Worm (Caenorhabditis elegans): ENCODE data around the gene Y39A3A.2.
"Not testable (repeated sequence)": the region's sequence is repeated elsewhere in the genome, so short reads cannot be mapped to it uniquely, and the experiment has no call there.

Y39A3A.2 gene

ce11 chrIII:2089453-2089852 lies 32.0 kb upstream of the Y39A3A.2 start:
- TF ChIP-seq ztf-29 (GFP tag; IDR thresholded peaks at IDR 0.05) (no peak), tab-1 (GFP tag; IDR thresholded peaks at IDR 0.05) (no peak), ztf-23 (GFP tag; IDR thresholded peaks at IDR 0.05) (no peak), klf-2 (GFP tag; conservative IDR thresholded peaks at IDR 0.05) (no peak), med-1 (GFP tag; optimal IDR thresholded peaks at IDR 0.05; ENCODE audit: insufficient read depth) (no peak), flt-1 (GFP tag; IDR thresholded peaks at IDR 0.05) (no peak), cog-1 (tag; optimal IDR thresholded peaks at IDR 0.05) (no peak), T22C8.4 (GFP tag; IDR thresholded peaks at IDR 0.05) (no peak), ref-1 (GFP tag; conservative IDR thresholded peaks at IDR 0.05) (no peak)

- TF ChIP-seq ztf-29 (GFP tag; IDR thresholded peaks at IDR 0.05) (no peak), ref-1 (GFP tag; conservative IDR thresholded peaks at IDR 0.05) (no peak), flt-1 (GFP tag; IDR thresholded peaks at IDR 0.05) (no peak), med-1 (GFP tag; optimal IDR thresholded peaks at IDR 0.05; ENCODE audit: insufficient read depth) (no peak), T22C8.4 (GFP tag; IDR thresholded peaks at IDR 0.05) (no peak), cog-1 (tag; optimal IDR thresholded peaks at IDR 0.05) (no peak), klf-2 (GFP tag; conservative IDR thresholded peaks at IDR 0.05) (no peak)
Measured at ce11 chrIII:2084829-2085228, 27.4 kb upstream of the Y39A3A.2 start.

ce11 chrIII:2082519-2082918 lies 25.0 kb upstream of the Y39A3A.2 start, which contains the start of gene cpt-3:
Gene cpt-3 (plus strand): TSS chrIII:2082819.
- TF ChIP-seq med-1 (GFP tag; optimal IDR thresholded peaks at IDR 0.05; ENCODE audit: insufficient read depth); ztf-23 (GFP tag; IDR thresholded peaks at IDR 0.05); T22C8.4 (GFP tag; IDR thresholded peaks at IDR 0.05): not testable (repeated sequence)

- TF ChIP-seq ref-1 (GFP tag; conservative IDR thresholded peaks at IDR 0.05) (no peak), tab-1 (GFP tag; IDR thresholded peaks at IDR 0.05) (no peak), flt-1 (GFP tag; IDR thresholded peaks at IDR 0.05) (no peak), klf-2 (GFP tag; conservative IDR thresholded peaks at IDR 0.05) (no peak), ztf-29 (GFP tag; IDR thresholded peaks at IDR 0.05) (no peak), T22C8.4 (GFP tag; IDR thresholded peaks at IDR 0.05) (no peak), ztf-23 (GFP tag; IDR thresholded peaks at IDR 0.05) (no peak)
Measured at ce11 chrIII:2076546-2077134, 19.2 kb upstream of the Y39A3A.2 start, which contains the start of gene Y39A3A.4. Gene Y39A3A.4 (minus strand): TSS chrIII:2076596.

- TF ChIP-seq ztf-29 (GFP tag; IDR thresholded peaks at IDR 0.05) (no peak), ref-1 (GFP tag; conservative IDR thresholded peaks at IDR 0.05) (no peak)
Measured at ce11 chrIII:2068248-2068647, 10.8 kb upstream of the Y39A3A.2 start, which contains the start of gene Y39A3A.3. Gene Y39A3A.3 (minus strand): TSS chrIII:2068348.

- TF ChIP-seq ztf-23 (GFP tag; IDR thresholded peaks at IDR 0.05) = no peak
- TF ChIP-seq ref-1 (GFP tag; conservative IDR thresholded peaks at IDR 0.05) = no peak
- no peak for TF ChIP-seq T22C8.4 (GFP tag; IDR thresholded peaks at IDR 0.05)
- no peak for TF ChIP-seq ztf-29 (GFP tag; IDR thresholded peaks at IDR 0.05)
- no peak for TF ChIP-seq tab-1 (GFP tag; IDR thresholded peaks at IDR 0.05)
- TF ChIP-seq med-1 (GFP tag; optimal IDR thresholded peaks at IDR 0.05; ENCODE audit: insufficient read depth) = no peak
- TF ChIP-seq flt-1 (GFP tag; IDR thresholded peaks at IDR 0.05) = no peak
- no peak for TF ChIP-seq klf-2 (GFP tag; conservative IDR thresholded peaks at IDR 0.05)
- TF ChIP-seq cog-1 (tag; optimal IDR thresholded peaks at IDR 0.05) = no peak
Measured at ce11 chrIII:2060857-2061256, 3.4 kb upstream of the Y39A3A.2 start, which contains the start of gene ins-16. Gene ins-16 (minus strand): TSS chrIII:2060957.

ce11 chrIII:2060068-2060467 lies 2.6 kb upstream of the Y39A3A.2 start:
- no peak for TF ChIP-seq ref-1 (GFP tag; conservative IDR thresholded peaks at IDR 0.05)
- TF ChIP-seq ztf-29 (GFP tag; IDR thresholded peaks at IDR 0.05) = no peak

- TF ChIP-seq med-1 (GFP tag; optimal IDR thresholded peaks at IDR 0.05; ENCODE audit: insufficient read depth) = no peak
- TF ChIP-seq klf-2 (GFP tag; conservative IDR thresholded peaks at IDR 0.05) = no peak
- TF ChIP-seq flt-1 (GFP tag; IDR thresholded peaks at IDR 0.05) = no peak
- no peak for TF ChIP-seq tab-1 (GFP tag; IDR thresholded peaks at IDR 0.05)
- no peak for TF ChIP-seq cog-1 (tag; optimal IDR thresholded peaks at IDR 0.05)
- TF ChIP-seq ztf-23 (GFP tag; IDR thresholded peaks at IDR 0.05) = no peak
- no peak for TF ChIP-seq ztf-29 (GFP tag; IDR thresholded peaks at IDR 0.05)
- no peak for TF ChIP-seq ref-1 (GFP tag; conservative IDR thresholded peaks at IDR 0.05)
- no peak for TF ChIP-seq T22C8.4 (GFP tag; IDR thresholded peaks at IDR 0.05)
Measured at ce11 chrIII:2054084-2054483, 3.4 kb downstream of the Y39A3A.2 start, which contains the start of gene M01E10.3. Gene M01E10.3 (minus strand): TSS chrIII:2054184.

- TF ChIP-seq T22C8.4 (GFP tag; IDR thresholded peaks at IDR 0.05) (no peak), ztf-23 (GFP tag; IDR thresholded peaks at IDR 0.05) (no peak), ref-1 (GFP tag; conservative IDR thresholded peaks at IDR 0.05) (no peak), tab-1 (GFP tag; IDR thresholded peaks at IDR 0.05) (no peak), klf-2 (GFP tag; conservative IDR thresholded peaks at IDR 0.05) (no peak), ztf-29 (GFP tag; IDR thresholded peaks at IDR 0.05) (no peak), cog-1 (tag; optimal IDR thresholded peaks at IDR 0.05) (no peak), med-1 (GFP tag; optimal IDR thresholded peaks at IDR 0.05; ENCODE audit: insufficient read depth) (no peak), flt-1 (GFP tag; IDR thresholded peaks at IDR 0.05) (no peak)
Measured at ce11 chrIII:2053433-2053832, 4.0 kb downstream of the Y39A3A.2 start.

ce11 chrIII:2050494-2050893 lies 7.0 kb downstream of the Y39A3A.2 start:
- TF ChIP-seq cog-1 (tag; optimal IDR thresholded peaks at IDR 0.05) (no peak), klf-2 (GFP tag; conservative IDR thresholded peaks at IDR 0.05) (no peak), ztf-23 (GFP tag; IDR thresholded peaks at IDR 0.05) (no peak), tab-1 (GFP tag; IDR thresholded peaks at IDR 0.05) (no peak), T22C8.4 (GFP tag; IDR thresholded peaks at IDR 0.05) (no peak), flt-1 (GFP tag; IDR thresholded peaks at IDR 0.05) (no peak), med-1 (GFP tag; optimal IDR thresholded peaks at IDR 0.05; ENCODE audit: insufficient read depth) (no peak), ztf-29 (GFP tag; IDR thresholded peaks at IDR 0.05) (no peak), ref-1 (GFP tag; conservative IDR thresholded peaks at IDR 0.05) (no peak)

All from whole organism, midembryonic.